Fruit fly (Drosophila melanogaster) whole organism, adult: ENCODE data around the gene CSN1a.
"Not testable (repeated sequence)": the region's sequence is repeated elsewhere in the genome, so short reads cannot be mapped to it uniquely, and the experiment has no call there.

Experiments used
- CG11617 ChIP-seq: fragments of 200-800 bp; sonication (Bioruptor generic); optimal IDR thresholded peaks from 2 replicates; lab custom pipeline; 2017; ENCODE audit warnings: mild to moderate bottlenecking, missing biosample characterization, missing genetic modification reagents, missing genetic modification characterization
- CG12768 ChIP-seq: fragments of 200-800 bp; sonication (Bioruptor generic); optimal IDR thresholded peaks from 2 replicates; lab custom pipeline; 2017; ENCODE audit warnings: missing biosample characterization, missing genetic modification characterization, mild to moderate bottlenecking, moderate library complexity, missing genetic modification reagents
- CG14711 ChIP-seq: fragments of 200-800 bp; sonication (Bioruptor generic); optimal IDR thresholded peaks from 2 replicates; lab custom pipeline; 2018; ENCODE audit warnings: missing biosample characterization, mild to moderate bottlenecking, missing genetic modification characterization, moderate library complexity
- CG1620 ChIP-seq: fragments of 200-800 bp; sonication (Bioruptor generic); optimal IDR thresholded peaks from 2 replicates; lab custom pipeline; 2016; ENCODE audit warnings: missing biosample characterization, missing genetic modification characterization
- CG33017 ChIP-seq: fragments of 200-800 bp; sonication (Bioruptor generic); optimal IDR thresholded peaks from 2 replicates; lab custom pipeline; 2018; ENCODE audit warnings: missing biosample characterization, mild to moderate bottlenecking, missing genetic modification characterization, moderate library complexity
- CG5204 ChIP-seq: fragments of 200-800 bp; sonication (Bioruptor generic); optimal IDR thresholded peaks from 2 replicates; lab custom pipeline; 2016; ENCODE audit warnings: missing biosample characterization, missing genetic modification characterization
- CG7045 ChIP-seq: fragments of 200-800 bp; sonication (Bioruptor generic); optimal IDR thresholded peaks from 2 replicates; lab custom pipeline; 2017; ENCODE audit warnings: missing biosample characterization, mild to moderate bottlenecking, missing genetic modification characterization
- CG7101 ChIP-seq: fragments of 200-800 bp; sonication (Bioruptor generic); optimal IDR thresholded peaks from 2 replicates; lab custom pipeline; 2018; ENCODE audit warnings: missing biosample characterization, mild to moderate bottlenecking, missing genetic modification characterization, moderate library complexity
- Clk ChIP-seq: fragments of 200-800 bp; sonication (Bioruptor generic); optimal IDR thresholded peaks from 2 replicates; lab custom pipeline; 2017; ENCODE audit warnings: missing biosample characterization, missing genetic modification characterization
- Crg-1 ChIP-seq: fragments of 200-800 bp; sonication (Bioruptor generic); optimal IDR thresholded peaks from 2 replicates; lab custom pipeline; 2016; ENCODE audit warnings: missing biosample characterization, missing genetic modification characterization
- Hr96 ChIP-seq: fragments of 200-800 bp; sonication (Bioruptor generic); optimal IDR thresholded peaks from 2 replicates; lab custom pipeline; 2016; ENCODE audit warnings: missing biosample characterization, missing genetic modification characterization
- Mnt ChIP-seq: fragments of 200-800 bp; sonication (Bioruptor generic); optimal IDR thresholded peaks from 2 replicates; lab custom pipeline; 2016; ENCODE audit warnings: missing biosample characterization, mild to moderate bottlenecking, missing genetic modification characterization
- bab1 ChIP-seq: fragments of 200-800 bp; sonication (Bioruptor generic); optimal IDR thresholded peaks from 3 replicates; lab custom pipeline; 2019; ENCODE audit warnings: missing biosample characterization, mild to moderate bottlenecking, missing genetic modification characterization, moderate library complexity
- cic ChIP-seq: fragments of 200-800 bp; sonication (Bioruptor generic); optimal IDR thresholded peaks from 2 replicates; lab custom pipeline; 2017; ENCODE audit warnings: missing biosample characterization, mild to moderate bottlenecking, missing genetic modification characterization, moderate library complexity
- cnc ChIP-seq, 2 experiments: fragments of >200 bp; optimal IDR thresholded peaks; 2 replicates each; lab custom pipeline; 2017
- kay ChIP-seq: fragments of 200-800 bp; sonication (Bioruptor generic); peaks from one replicate; lab custom pipeline; 2016; ENCODE audit warnings: missing biosample characterization, missing genetic modification characterization, borderline replicate concordance
- ovo ChIP-seq: fragments of 200-800 bp; sonication (Bioruptor generic); optimal IDR thresholded peaks from 2 replicates; lab custom pipeline; 2016; ENCODE audit warnings: missing biosample characterization, missing genetic modification characterization
- pad ChIP-seq: fragments of 200-800 bp; sonication (Bioruptor generic); optimal IDR thresholded peaks from 3 replicates; lab custom pipeline; 2017; ENCODE audit warnings: missing biosample characterization, missing genetic modification characterization, mild to moderate bottlenecking, moderate library complexity, missing genetic modification reagents
- tj ChIP-seq: fragments of 200-800 bp; sonication (Bioruptor generic); optimal IDR thresholded peaks from 3 replicates; lab custom pipeline; 2017; ENCODE audit warnings: missing biosample characterization, mild to moderate bottlenecking, missing genetic modification characterization, moderate library complexity
- toe ChIP-seq: fragments of 200-800 bp; sonication (Bioruptor generic); optimal IDR thresholded peaks from 2 replicates; lab custom pipeline; 2016; ENCODE audit warnings: missing biosample characterization, missing genetic modification characterization

Gene CSN1a

dm6 chr2L:14762465-14762864, at the start of gene CSN1a:
TSS of gene CSN1a (plus strand) at chr2L:14762765.
- TF ChIP-seq CG12768 (no peak), tj (GFP tag; lab: Kevin White, UChicago) (no peak)

- TF ChIP-seq cnc (optimal IDR thresholded peaks at IDR 0.05; lab: Kevin White, UChicago) (no peak), ovo (no peak), Clk (GFP tag; lab: Kevin White, UChicago) (no peak), toe (GFP tag; lab: Kevin White, UChicago) (no peak), CG12768 (no peak), kay (GFP tag; lab: Kevin White, UChicago) (no peak), bab1 (GFP tag; lab: Kevin White, UChicago) (no peak), CG14711 (tag; lab: Kevin White, UChicago) (no peak), CG1620 (no peak), pad (GFP tag; lab: Kevin White, UChicago) (no peak), Crg-1 (GFP tag; lab: Kevin White, UChicago) (no peak), CG7101 (tag; lab: Kevin White, UChicago) (no peak), cic (GFP tag; lab: Kevin White, UChicago) (no peak), Mnt (GFP tag; lab: Kevin White, UChicago) (no peak), CG33017 (tag; lab: Kevin White, UChicago) (no peak), CG7045 (GFP tag; lab: Kevin White, UChicago) (no peak), tj (GFP tag; lab: Kevin White, UChicago) (no peak), Hr96 (GFP tag; lab: Kevin White, UChicago) (no peak), CG5204 (GFP tag; lab: Kevin White, UChicago) (no peak), CG11617 (GFP tag; lab: Kevin White, UChicago) (no peak)
Measured at dm6 chr2L:14713467-14713866, 49.1 kb upstream of the CSN1a start, which contains the start of gene CG34165. TSS of gene CG34165 (plus strand) at chr2L:14713750.

dm6 chr2L:14730077-14730476, 32.5 kb upstream of the CSN1a start, which contains the start of gene CG42685:
TSS of gene CG42685 (minus strand) at chr2L:14730177.
- TF ChIP-seq CG11617 (GFP tag; lab: Kevin White, UChicago) (no peak), CG12768 (no peak), Hr96 (GFP tag; lab: Kevin White, UChicago) (no peak), cic (GFP tag; lab: Kevin White, UChicago) (no peak), Mnt (GFP tag; lab: Kevin White, UChicago) (no peak), Clk (GFP tag; lab: Kevin White, UChicago) (no peak), toe (GFP tag; lab: Kevin White, UChicago) (no peak), CG7101 (tag; lab: Kevin White, UChicago) (no peak), cnc (optimal IDR thresholded peaks at IDR 0.05; lab: Kevin White, UChicago) (no peak), CG5204 (GFP tag; lab: Kevin White, UChicago) (no peak), Crg-1 (GFP tag; lab: Kevin White, UChicago) (no peak)

- not testable (repeated sequence) for TF ChIP-seq CG7045 (GFP tag; lab: Kevin White, UChicago); CG7101 (tag; lab: Kevin White, UChicago); toe (GFP tag; lab: Kevin White, UChicago)
Measured at dm6 chr2L:14735543-14735942, 27.0 kb upstream of the CSN1a start, which contains the start of gene CG31835. TSS of gene CG31835 (plus strand) at chr2L:14735843.

dm6 chr2L:14737669-14738068, 24.9 kb upstream of the CSN1a start, which contains the start of gene CG31775:
TSS of gene CG31775 (minus strand) at chr2L:14737769.
- TF ChIP-seq bab1 (GFP tag; lab: Kevin White, UChicago); CG33017 (tag; lab: Kevin White, UChicago); CG5204 (GFP tag; lab: Kevin White, UChicago): not testable (repeated sequence)

DNA sequence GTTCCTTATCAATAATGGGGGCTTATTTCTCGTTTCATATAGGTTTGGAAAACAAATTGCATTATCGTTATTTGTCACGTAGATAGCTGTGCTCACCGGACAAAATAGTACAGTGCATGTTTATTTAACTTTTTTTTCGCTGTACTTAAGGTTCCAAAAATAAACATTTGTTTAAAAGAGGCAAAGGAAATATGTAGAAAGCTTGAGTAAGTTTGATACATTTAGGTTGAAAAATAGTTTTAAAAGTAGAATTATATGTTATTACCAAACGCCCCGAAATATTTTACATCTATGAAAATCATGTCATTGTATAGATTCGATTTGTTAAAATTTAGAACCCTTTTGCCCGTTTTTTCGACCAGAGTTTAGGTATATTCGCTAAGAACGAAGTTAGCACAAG, 23.0 kb upstream of the CSN1a start, which contains the start of gene CG42585:
Gene CG42585, plus strand, starts transcription at position 301 of the 400 bp plus-strand sequence.
- not testable (repeated sequence) for TF ChIP-seq toe (GFP tag; lab: Kevin White, UChicago); cic (GFP tag; lab: Kevin White, UChicago); CG33017 (tag; lab: Kevin White, UChicago)

DNA sequence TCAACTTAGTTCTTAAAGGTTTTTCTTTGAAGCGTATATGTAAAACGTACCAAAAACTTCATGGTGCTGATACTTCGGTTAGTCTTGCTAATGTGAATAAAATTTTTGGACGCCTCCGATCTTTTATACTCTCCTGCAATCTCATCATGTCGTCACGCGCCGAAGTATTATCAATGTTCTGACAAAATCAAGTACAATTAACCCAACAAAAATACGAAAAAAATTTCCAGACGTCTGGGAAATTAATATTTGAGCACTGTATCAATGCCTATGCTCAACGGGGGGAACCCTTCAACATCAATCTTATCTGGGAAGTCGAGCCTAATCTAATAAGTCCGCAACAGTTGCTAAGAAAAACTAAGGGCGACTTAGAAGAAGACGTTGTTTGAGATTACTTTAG, 20.8 kb upstream of the CSN1a start, which contains the start of gene CG42586:
Gene CG42586, minus strand, starts transcription at position 101 of the 400 bp plus-strand sequence.
- TF ChIP-seq CG14711 (tag; lab: Kevin White, UChicago); CG1620; bab1 (GFP tag; lab: Kevin White, UChicago): not testable (repeated sequence)

DNA sequence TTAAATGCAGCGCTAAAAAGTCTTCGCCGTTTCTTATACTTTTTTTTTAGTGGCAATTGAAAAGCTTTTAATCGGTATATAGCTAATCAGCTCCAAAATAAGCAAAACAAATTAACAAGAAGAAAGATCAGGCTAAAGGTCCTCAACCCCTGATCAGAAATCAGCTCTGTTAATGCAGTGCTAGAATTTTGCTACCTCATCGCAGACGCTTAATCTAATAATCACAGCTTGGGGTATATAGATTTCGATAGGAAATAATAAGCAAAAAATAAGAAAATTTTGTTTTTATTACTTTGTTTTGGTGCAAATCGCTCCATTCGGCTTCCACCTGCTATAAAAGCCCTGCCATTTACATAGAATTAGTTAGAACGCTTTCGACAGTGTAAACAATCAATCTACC, 19.7 kb upstream of the CSN1a start, which contains the start of gene CG34166:
Gene CG34166, plus strand, starts transcription at position 301 of the 400 bp plus-strand sequence.
- not testable (repeated sequence) for TF ChIP-seq kay (GFP tag; lab: Kevin White, UChicago); Hr96 (GFP tag; lab: Kevin White, UChicago); CG14711 (tag; lab: Kevin White, UChicago)
